Fruit fly (Drosophila melanogaster): Measurements from ENCODE around the gene Kal1.

Gene Kal1

DNA sequence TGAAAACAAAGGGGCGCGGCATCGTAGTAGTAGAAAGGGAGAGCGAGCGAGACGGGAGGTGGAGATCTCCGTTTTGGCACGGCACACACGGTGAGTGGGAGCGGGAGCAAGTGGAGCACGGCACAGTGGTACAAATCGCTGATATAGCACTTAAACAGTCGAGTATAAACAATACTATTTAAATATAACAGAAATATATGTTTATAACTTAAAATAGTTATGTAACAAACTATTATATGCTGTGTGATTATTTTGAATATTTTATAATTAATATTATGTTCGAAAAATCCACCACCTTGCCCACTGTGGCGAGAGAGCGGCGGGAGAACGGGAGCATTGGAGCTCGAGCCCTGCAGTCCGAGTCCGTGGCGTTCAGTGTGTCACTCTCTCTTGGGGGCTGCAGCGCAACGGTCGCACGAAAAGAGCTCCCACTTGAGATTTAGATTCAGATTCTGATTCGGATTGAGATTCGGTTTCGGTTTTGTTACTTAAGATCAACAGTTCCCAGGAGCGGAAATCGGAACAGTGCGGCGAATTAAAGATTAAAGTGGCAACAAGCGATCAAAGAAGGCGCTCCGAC is at the start of gene Kal1 (continued):
- TF ChIP-seq CG11762 (GFP tag; optimal IDR thresholded peaks at IDR 0.05; ENCODE audit: insufficient read depth) (peak; percentile 96), acj6 (GFP tag; optimal IDR thresholded peaks at IDR 0.05) (peak; percentile 98), Ets96B (tag; optimal IDR thresholded peaks at IDR 0.05) (peak; percentile 99), Sox102F (GFP tag; optimal IDR thresholded peaks at IDR 0.05) (peak; percentile 96), CG6276 (GFP tag; optimal IDR thresholded peaks at IDR 0.05) (peak; percentile 96), Eip78C (GFP tag) (peak; percentile 99), CG7368 (GFP tag; optimal IDR thresholded peaks at IDR 0.05) (peak; percentile 97), CG11902 (GFP tag; optimal IDR thresholded peaks at IDR 0.05) (peak; percentile 92), Smox (GFP tag; optimal IDR thresholded peaks at IDR 0.05) (peak; percentile 93)

DNA sequence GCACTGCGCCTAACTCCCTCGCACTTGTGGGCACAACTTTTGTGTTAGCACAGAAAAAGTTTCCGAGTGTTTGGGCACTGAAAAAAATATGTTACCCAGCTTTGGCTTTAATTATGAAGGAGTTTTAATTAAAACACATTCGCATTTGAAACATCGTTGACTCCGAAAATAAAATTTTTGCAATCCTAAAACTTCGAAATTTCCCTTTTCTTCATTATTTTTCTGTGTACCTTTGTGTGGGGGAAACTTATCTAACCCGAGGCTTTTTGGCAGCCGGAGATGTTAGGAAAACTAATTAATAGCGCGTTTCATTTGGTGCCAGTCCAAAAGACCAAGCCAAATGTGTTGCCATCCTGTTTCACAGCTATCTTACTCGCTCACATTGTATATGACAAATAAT is 49.5 kb upstream of the Kal1 start:
- TF ChIP-seq CG10669 (GFP tag; optimal IDR thresholded peaks at IDR 0.05), result no peak
- TF ChIP-seq Gug (GFP tag; IDR thresholded peaks at IDR 0.05), result no peak
- no peak for TF ChIP-seq CG10631 (GFP tag; optimal IDR thresholded peaks at IDR 0.05)
- TF ChIP-seq spab (GFP tag; optimal IDR thresholded peaks at IDR 0.05), result no peak
- no peak for TF ChIP-seq acj6 (GFP tag; optimal IDR thresholded peaks at IDR 0.05)
- no peak for TF ChIP-seq CG9139 (GFP tag; optimal IDR thresholded peaks at IDR 0.05)
- no peak for TF ChIP-seq fkh (GFP tag; optimal IDR thresholded peaks at IDR 0.05)
- no peak for TF ChIP-seq Met (GFP tag; optimal IDR thresholded peaks at IDR 0.05)

DNA sequence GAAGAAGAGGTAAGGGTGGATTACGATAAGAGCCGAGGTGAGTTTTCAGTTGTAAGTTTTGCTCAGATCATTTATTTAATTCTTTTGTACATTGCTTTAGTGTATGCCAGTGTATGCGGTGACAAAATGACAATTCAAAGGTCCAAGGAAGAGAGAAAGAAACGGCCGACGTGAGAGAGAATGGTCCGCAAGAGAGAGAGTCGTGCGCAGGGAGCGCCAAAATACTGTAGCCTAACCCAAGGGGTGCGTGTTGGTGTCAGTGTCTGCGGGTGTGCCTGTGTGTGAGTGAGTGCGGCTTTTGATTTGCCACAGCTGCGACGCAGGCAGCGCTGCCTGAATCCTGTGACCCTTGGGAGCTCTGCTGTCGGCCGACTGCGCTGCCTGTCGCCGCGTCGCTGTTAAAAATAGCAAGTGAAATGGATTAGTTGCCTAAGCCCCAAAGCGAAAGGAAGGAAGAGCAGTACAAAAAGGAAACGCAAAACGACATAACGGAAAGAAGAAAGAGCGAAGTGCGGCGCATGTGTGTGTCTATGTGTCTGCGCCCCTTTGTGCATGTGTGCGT is 48.5 kb upstream of the Kal1 start:
- no peak for TF ChIP-seq OdsH (GFP tag; optimal IDR thresholded peaks at IDR 0.05)
- peak in 1 of 2 experiments; percentile 18 for TF ChIP-seq ss (GFP tag; optimal IDR thresholded peaks at IDR 0.05)
- TF ChIP-seq CG8632 (GFP tag; optimal IDR thresholded peaks at IDR 0.05), result no peak
- TF ChIP-seq Hr38 (GFP tag; optimal IDR thresholded peaks at IDR 0.05), result no peak
- TF ChIP-seq CG6808 (GFP tag; optimal IDR thresholded peaks at IDR 0.05), result peak; percentile 18

DNA sequence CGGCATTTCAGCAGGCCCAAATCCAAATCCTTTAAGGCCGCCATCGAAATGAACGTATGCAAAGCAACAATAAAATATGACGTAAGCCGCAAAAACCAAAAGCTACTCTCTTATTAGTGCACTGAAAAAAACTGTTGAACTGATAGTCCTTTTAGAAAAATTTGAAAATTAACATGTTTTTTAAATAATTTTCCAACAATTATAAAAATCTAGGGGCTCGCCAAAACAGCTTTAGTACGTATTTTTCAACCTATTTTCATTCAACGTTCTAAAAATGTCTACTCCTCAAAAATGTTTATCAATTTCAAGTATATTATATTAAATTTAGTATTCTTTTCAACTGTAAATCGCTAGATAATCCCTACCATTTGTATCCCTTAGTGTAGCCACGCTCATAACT is 47.8 kb upstream of the Kal1 start:
- TF ChIP-seq Hr4 (GFP tag; optimal IDR thresholded peaks at IDR 0.05) (peak; percentile 2), CG34406 (GFP tag; optimal IDR thresholded peaks at IDR 0.05) (no peak), Eip78C (GFP tag) (peak; percentile 53)

DNA sequence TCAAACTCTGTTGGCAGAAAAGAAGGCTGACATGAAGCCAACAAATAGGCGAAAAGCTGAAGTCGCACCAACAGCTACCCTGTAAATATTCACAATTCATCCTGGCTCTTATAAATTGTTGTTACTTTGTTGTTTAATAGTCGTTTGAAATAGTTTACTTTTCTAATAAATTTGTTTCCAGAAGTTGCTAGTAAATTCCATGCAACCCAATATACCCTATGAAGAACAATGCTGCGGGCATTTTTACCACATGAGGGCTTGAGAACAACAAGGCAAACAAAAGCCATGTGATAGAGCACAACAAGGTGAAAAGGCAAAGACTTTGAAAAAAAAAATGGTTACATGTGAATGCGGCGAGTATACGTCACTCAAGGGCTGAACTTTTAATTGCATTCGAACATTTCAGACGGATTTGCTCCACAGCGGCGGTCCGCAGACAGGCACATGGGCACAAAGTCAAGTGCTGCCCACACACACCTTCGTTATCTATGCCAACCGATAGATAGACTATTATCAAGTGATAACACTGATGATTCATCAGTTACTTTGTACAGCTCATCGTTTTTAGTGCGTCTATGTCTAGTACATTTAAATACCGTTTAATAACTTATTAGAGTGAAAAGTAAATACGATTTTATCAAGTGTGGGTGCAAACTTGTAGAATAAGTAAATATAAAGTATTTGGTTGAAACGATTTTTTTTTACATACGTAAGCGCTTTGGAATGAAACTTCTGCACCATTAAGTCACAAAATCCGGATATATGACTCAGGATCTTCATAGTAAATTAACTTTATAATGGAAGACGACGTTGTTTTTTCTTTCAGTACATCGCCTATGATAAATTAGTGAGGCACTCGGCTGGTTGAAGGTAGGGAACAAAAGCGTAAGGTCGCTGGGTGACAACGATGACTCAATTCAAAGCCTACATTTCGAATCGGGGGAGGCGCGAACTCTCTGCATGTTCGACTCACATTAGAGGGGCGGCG is 41.9 kb upstream of the Kal1 start:
- peak; percentile 74 for TF ChIP-seq Met (GFP tag; optimal IDR thresholded peaks at IDR 0.05)
- peak; percentile 39 for TF ChIP-seq CG8632 (GFP tag; optimal IDR thresholded peaks at IDR 0.05)
- TF ChIP-seq Hr4 (GFP tag; optimal IDR thresholded peaks at IDR 0.05), result peak; percentile 68
- peak; percentile 75 for TF ChIP-seq cyc (GFP tag; optimal IDR thresholded peaks at IDR 0.05)
- TF ChIP-seq Sox14 (GFP tag; optimal IDR thresholded peaks at IDR 0.05), result peak; percentile 89
- peak; percentile 88 for TF ChIP-seq Eip78C (GFP tag)
- TF ChIP-seq Ets96B (tag; optimal IDR thresholded peaks at IDR 0.05), result peak; percentile 65
- TF ChIP-seq CG3032 (tag; optimal IDR thresholded peaks at IDR 0.05), result peak; percentile 45
- no peak for TF ChIP-seq CG1621 (tag; optimal IDR thresholded peaks at IDR 0.05)
- TF ChIP-seq vri (GFP tag; optimal IDR thresholded peaks at IDR 0.05), result peak; percentile 65
- TF ChIP-seq CG7368 (GFP tag; optimal IDR thresholded peaks at IDR 0.05), result peak; percentile 72
- TF ChIP-seq eg (GFP tag; IDR thresholded peaks at IDR 0.05), result peak; percentile 72
- peak; percentile 80 for TF ChIP-seq topi (GFP tag; optimal IDR thresholded peaks at IDR 0.05)
- TF ChIP-seq CG6792 (GFP tag; optimal IDR thresholded peaks at IDR 0.05), result peak; percentile 41
- TF ChIP-seq Eip93F (GFP tag; optimal IDR thresholded peaks at IDR 0.05), result no peak
- peak; percentile 72 for TF ChIP-seq CG32006 (GFP tag; optimal IDR thresholded peaks at IDR 0.05)
- TF ChIP-seq fd85E (GFP tag; optimal IDR thresholded peaks at IDR 0.05), result peak; percentile 34
- peak; percentile 67 for TF ChIP-seq Lpt (GFP tag; optimal IDR thresholded peaks at IDR 0.05)
- TF ChIP-seq lz (GFP tag; optimal IDR thresholded peaks at IDR 0.05), result peak; percentile 67
- TF ChIP-seq CG16779 (tag; optimal IDR thresholded peaks at IDR 0.05), result no peak
- TF ChIP-seq CG3919 (GFP tag; optimal IDR thresholded peaks at IDR 0.05), result peak; percentile 72
- peak; percentile 86 for TF ChIP-seq svp (GFP tag)
- peak; percentile 33 to 66 for TF ChIP-seq salr (GFP tag; optimal IDR thresholded peaks at IDR 0.05)
- peak; percentile 89 for TF ChIP-seq CG6163 (GFP tag; IDR thresholded peaks at IDR 0.05)
- peak; percentile 8 for TF ChIP-seq spab (GFP tag; optimal IDR thresholded peaks at IDR 0.05)

Measured in whole organism, prepupa.